Worm (Caenorhabditis elegans) whole organism, L1 larva: ENCODE results near the gene unc-83.

Experiments
- C16A3.4 ChIP-seq: fragments of 150-350 bp; optimal IDR thresholded peaks from 2 replicates; lab custom pipeline; 2014; ENCODE audit warnings: missing biosample characterization, missing genetic modification characterization
- F16B12.6 ChIP-seq: fragments of 150-350 bp; optimal IDR thresholded peaks from 2 replicates; lab custom pipeline; 2014; ENCODE audit warnings: missing biosample characterization, missing genetic modification characterization
- aly-2 ChIP-seq: fragments of 150-350 bp; optimal IDR thresholded peaks from 2 replicates; lab custom pipeline; 2014; ENCODE audit warnings: missing biosample characterization, missing genetic modification characterization
- blmp-1 ChIP-seq: fragments of 150-350 bp; optimal IDR thresholded peaks from 2 replicates; lab custom pipeline; 2014; ENCODE audit warnings: missing biosample characterization, missing genetic modification characterization
- ceh-8 ChIP-seq: fragments of 200-800 bp; sonication (Bioruptor generic); optimal IDR thresholded peaks from 2 replicates; lab custom pipeline; 2018; ENCODE audit warnings: mild to moderate bottlenecking, missing genetic modification characterization, moderate library complexity, missing compliant biosample characterization
- ceh-88 ChIP-seq: fragments of 200-800 bp; sonication (Bioruptor generic); IDR thresholded peaks from 2 replicates; pipeline ENCODE4 v1.3.6; 2022; ENCODE audit warnings: missing genetic modification characterization, missing compliant biosample characterization
- ceh-90 ChIP-seq: sonication (generic microtip); optimal IDR thresholded peaks from 2 replicates; lab custom pipeline; 2016; ENCODE audit warnings: missing genetic modification characterization, missing compliant biosample characterization
- dsc-1 ChIP-seq: sonication (generic microtip); optimal IDR thresholded peaks from 2 replicates; lab custom pipeline; 2016; ENCODE audit warnings: mild to moderate bottlenecking, missing genetic modification characterization, missing compliant biosample characterization
- efl-1 ChIP-seq, 4 experiments: fragments of 150-350 bp; optimal IDR thresholded peaks in 3 of 4; peaks in 1 of 4; 1 replicate in 1 of 4; 2 replicates in 3 of 4; lab custom pipeline; 2014; ENCODE audit warnings: missing biosample characterization in 2 of 4, missing genetic modification characterization in 2 of 4, missing genetic modification reagents in 2 of 4
- efl-3 ChIP-seq: fragments of 200-800 bp; sonication (Bioruptor generic); optimal IDR thresholded peaks from 2 replicates; lab custom pipeline; 2018; ENCODE audit warnings: mild to moderate bottlenecking, missing genetic modification characterization, missing compliant biosample characterization
- elt-2 ChIP-seq: sonication (generic microtip); optimal IDR thresholded peaks from 2 replicates; lab custom pipeline; 2016; ENCODE audit warnings: missing genetic modification characterization, mild to moderate bottlenecking, inconsistent platforms, missing compliant biosample characterization, missing genetic modification reagents
- elt-3 ChIP-seq, 6 experiments: fragments of 150-350 bp in 1 of 6; sonication (generic microtip); optimal IDR thresholded peaks; 2 replicates each; lab custom pipeline; 2017 to 2018; ENCODE audit warnings: missing biosample characterization in 6 of 6, missing genetic modification characterization in 6 of 6, inconsistent platforms in 1 of 6
- ets-5 ChIP-seq: fragments of 200-800 bp; sonication (Bioruptor generic); IDR thresholded peaks from 2 replicates; pipeline ENCODE4 v1.3.6; 2022; ENCODE audit warnings: missing genetic modification characterization, missing compliant biosample characterization
- fkh-8 ChIP-seq: sonication (generic microtip); optimal IDR thresholded peaks from 2 replicates; lab custom pipeline; 2016; ENCODE audit warnings: mild to moderate bottlenecking, missing genetic modification characterization, missing compliant biosample characterization
- fos-1 ChIP-seq: fragments of 150-350 bp; optimal IDR thresholded peaks from 2 replicates; lab custom pipeline; 2014; ENCODE audit warnings: missing biosample characterization, missing genetic modification characterization
- hlh-17 ChIP-seq: fragments of 200-800 bp; sonication (Bioruptor generic); optimal IDR thresholded peaks from 2 replicates; lab custom pipeline; 2018; ENCODE audit warnings: missing genetic modification characterization, mild to moderate bottlenecking, missing compliant biosample characterization, moderate library complexity, borderline replicate concordance
- hlh-4 ChIP-seq: sonication (generic microtip); optimal IDR thresholded peaks from 2 replicates; lab custom pipeline; 2016; ENCODE audit warnings: mild to moderate bottlenecking, missing genetic modification characterization, missing compliant biosample characterization
- hpl-2 ChIP-seq: fragments of 150-350 bp; optimal IDR thresholded peaks from 2 replicates; lab custom pipeline; 2014; ENCODE audit warnings: missing biosample characterization, missing genetic modification reagents, missing genetic modification characterization
- jun-1 ChIP-seq: fragments of 150-350 bp; optimal IDR thresholded peaks from 2 replicates; lab custom pipeline; 2014; ENCODE audit warnings: missing biosample characterization, missing genetic modification reagents, missing genetic modification characterization
- lin-14 ChIP-seq: fragments of 200-800 bp; sonication (Bioruptor generic); optimal IDR thresholded peaks from 2 replicates; lab custom pipeline; 2018; ENCODE audit warnings: mild to moderate bottlenecking, missing genetic modification characterization, moderate library complexity, missing compliant biosample characterization
- lin-35 ChIP-seq, 2 experiments: fragments of 150-350 bp; optimal IDR thresholded peaks; 2 replicates each; lab custom pipeline; 2014; ENCODE audit warnings: missing biosample characterization in 2 of 2, missing genetic modification characterization in 2 of 2, missing genetic modification reagents in 2 of 2
- lin-39 ChIP-seq: fragments of 150-350 bp; optimal IDR thresholded peaks from 2 replicates; lab custom pipeline; 2014; ENCODE audit warnings: missing biosample characterization, missing genetic modification reagents, missing genetic modification characterization
- lsy-2 ChIP-seq, 2 experiments: fragments of 150-350 bp; optimal IDR thresholded peaks; 2 replicates each; lab custom pipeline; 2014; ENCODE audit warnings: missing biosample characterization in 2 of 2, missing genetic modification characterization in 2 of 2
- mab-9 ChIP-seq: fragments of 200-800 bp; sonication (Bioruptor generic); IDR thresholded peaks from 2 replicates; pipeline ENCODE4 v1.3.6; 2022; ENCODE audit warnings: missing genetic modification reagents, missing genetic modification characterization, missing compliant biosample characterization
- mef-2 ChIP-seq: fragments of 150-350 bp; optimal IDR thresholded peaks from 2 replicates; lab custom pipeline; 2014; ENCODE audit warnings: missing biosample characterization, missing genetic modification characterization
- nhr-12 ChIP-seq: sonication (generic microtip); optimal IDR thresholded peaks from 2 replicates; lab custom pipeline; 2017; ENCODE audit warnings: missing biosample characterization, missing genetic modification characterization
- nhr-19 ChIP-seq: fragments of 200-800 bp; sonication (Bioruptor generic); conservative IDR thresholded peaks from 2 replicates; pipeline ENCODE4 v1.3.6; 2022; ENCODE audit warnings: missing genetic modification characterization, missing compliant biosample characterization
- nhr-237 ChIP-seq: fragments of 150-350 bp; optimal IDR thresholded peaks from 2 replicates; lab custom pipeline; 2014; ENCODE audit warnings: missing biosample characterization, missing genetic modification characterization
- nhr-47 ChIP-seq: sonication (generic microtip); optimal IDR thresholded peaks from 2 replicates; lab custom pipeline; 2016; ENCODE audit warnings: mild to moderate bottlenecking, missing genetic modification characterization, moderate library complexity, missing compliant biosample characterization
- nhr-84 ChIP-seq: sonication (generic microtip); optimal IDR thresholded peaks from 2 replicates; lab custom pipeline; 2017; ENCODE audit warnings: missing biosample characterization, missing genetic modification characterization
- nhr-85 ChIP-seq: sonication (generic microtip); peaks from one replicate; lab custom pipeline; 2016; ENCODE audit warnings: missing genetic modification characterization, inconsistent platforms, missing compliant biosample characterization
- nhr-90 ChIP-seq: sonication (generic microtip); optimal IDR thresholded peaks from 2 replicates; lab custom pipeline; 2016; ENCODE audit warnings: mild to moderate bottlenecking, missing genetic modification characterization, missing compliant biosample characterization; ENCODE audit not compliant: poor library complexity
- snpc-4 ChIP-seq: fragments of 150-350 bp; optimal IDR thresholded peaks from 2 replicates; lab custom pipeline; 2014; ENCODE audit warnings: missing biosample characterization, missing genetic modification characterization
- snu-23 ChIP-seq: sonication (generic microtip); optimal IDR thresholded peaks from 2 replicates; lab custom pipeline; 2016; ENCODE audit warnings: missing genetic modification characterization, missing compliant biosample characterization
- sox-4 ChIP-seq: sonication (generic microtip); optimal IDR thresholded peaks from 2 replicates; lab custom pipeline; 2016; ENCODE audit warnings: missing genetic modification characterization, missing compliant biosample characterization
- swsn-7 ChIP-seq: sonication (generic microtip); optimal IDR thresholded peaks from 2 replicates; lab custom pipeline; 2016; ENCODE audit warnings: missing genetic modification characterization, missing compliant biosample characterization
- tbx-2 ChIP-seq: sonication (generic microtip); optimal IDR thresholded peaks from 2 replicates; lab custom pipeline; 2016; ENCODE audit warnings: missing genetic modification characterization, missing compliant biosample characterization
- unc-98 ChIP-seq: fragments of 200-800 bp; sonication (Bioruptor generic); IDR thresholded peaks from 2 replicates; pipeline ENCODE4 v1.3.6; 2022; ENCODE audit warnings: missing genetic modification characterization, missing compliant biosample characterization
- vab-15 ChIP-seq: sonication (generic microtip); optimal IDR thresholded peaks from 2 replicates; lab custom pipeline; 2017; ENCODE audit warnings: missing genotype, mild to moderate bottlenecking, missing genetic modification characterization, missing compliant biosample characterization
- xbp-1 ChIP-seq: sonication (generic microtip); optimal IDR thresholded peaks from 2 replicates; lab custom pipeline; 2016; ENCODE audit warnings: missing genetic modification characterization, missing compliant biosample characterization
- ztf-4 ChIP-seq: fragments of 150-350 bp; optimal IDR thresholded peaks from 2 replicates; lab custom pipeline; 2014; ENCODE audit warnings: missing biosample characterization, missing genetic modification characterization

unc-83 gene

ce11 chrV:6510622-6511021 lies 45.8 kb downstream of the unc-83 start:
- TF ChIP-seq efl-3 (GFP tag; lab: Kevin White, UChicago) (no peak), nhr-84 (tag; lab: Kevin White, UChicago) (no peak), lsy-2 (tag; optimal IDR thresholded peaks at IDR 0.05; lab: Kevin White, UChicago) (peak in 1 of 2 experiments; percentile 50)

- no peak for TF ChIP-seq nhr-237
- TF ChIP-seq blmp-1 (tag; lab: Kevin White, UChicago), result no peak
- no peak for TF ChIP-seq mef-2 (tag; lab: Kevin White, UChicago)
- TF ChIP-seq efl-1 (optimal IDR thresholded peaks at IDR 0.05; lab: Kevin White, UChicago), result no peak
- peak in 1 of 2 experiments; percentile 24 for TF ChIP-seq efl-1 (GFP tag; optimal IDR thresholded peaks at IDR 0.05 in 1 of 2; lab: Kevin White, UChicago)
- TF ChIP-seq nhr-85 (tag; lab: Kevin White, UChicago), result no peak
- no peak for TF ChIP-seq fkh-8 (tag; lab: Kevin White, UChicago)
- peak in 1 of 6 experiments; percentile 23 for TF ChIP-seq elt-3 (tag; optimal IDR thresholded peaks at IDR 0.05; lab: Kevin White, UChicago)
- TF ChIP-seq, all 84 proteins: peak for 2
These were observed 46.3 kb downstream of the unc-83 start, which contains the start of gene ubh-1 for ce11 chrV:6511121-6511520. Gene ubh-1, minus strand, starts transcription at chrV:6511409.

- TF ChIP-seq elt-3 (tag; optimal IDR thresholded peaks at IDR 0.05; lab: Kevin White, UChicago) (peak in 1 of 6 experiments; percentile 32), blmp-1 (tag; lab: Kevin White, UChicago) (peak; percentile 94), hlh-4 (tag; lab: Kevin White, UChicago) (no peak), aly-2 (tag; lab: Kevin White, UChicago) (no peak), nhr-90 (tag; lab: Kevin White, UChicago) (peak; percentile 19), lin-14 (GFP tag; lab: Kevin White, UChicago) (peak; percentile 72), xbp-1 (tag; lab: Kevin White, UChicago) (peak; percentile 22), unc-98 (no peak), efl-1 (optimal IDR thresholded peaks at IDR 0.05; lab: Kevin White, UChicago) (no peak), efl-1 (GFP tag; optimal IDR thresholded peaks at IDR 0.05 in 1 of 2; lab: Kevin White, UChicago) (peak in 1 of 2 experiments; percentile 59)
- TF ChIP-seq, all 84 proteins: peak for 6
These were observed 48.5 kb downstream of the unc-83 start for ce11 chrV:6513356-6513755.

ce11 chrV:6513786-6514430 lies 49.0 kb downstream of the unc-83 start:
- TF ChIP-seq F16B12.6 (tag; lab: Kevin White, UChicago) (no peak), nhr-85 (tag; lab: Kevin White, UChicago) (peak; percentile 6), elt-3 (tag; optimal IDR thresholded peaks at IDR 0.05; lab: Kevin White, UChicago) (peak in 1 of 6 experiments; percentile 4), blmp-1 (tag; lab: Kevin White, UChicago) (peak; percentile 70)

ce11 chrV:6514887-6515324 lies 50.0 kb downstream of the unc-83 start, which contains the start of gene dpy-11:
Gene dpy-11, minus strand, starts transcription at chrV:6515240.
- TF ChIP-seq swsn-7 (tag; lab: Kevin White, UChicago) (peak; percentile 24), nhr-90 (tag; lab: Kevin White, UChicago) (peak; percentile 44), hpl-2 (no peak), sox-4 (tag; lab: Kevin White, UChicago) (no peak), vab-15 (no peak), nhr-12 (tag; lab: Kevin White, UChicago) (no peak), ztf-4 (tag; lab: Kevin White, UChicago) (peak; percentile 60), xbp-1 (tag; lab: Kevin White, UChicago) (no peak), jun-1 (tag; lab: Kevin White, UChicago) (no peak), C16A3.4 (tag; lab: Kevin White, UChicago) (no peak), mab-9 (GFP tag; lab: Robert Waterston, UW) (no peak), elt-2 (tag; lab: Kevin White, UChicago) (no peak), fos-1 (no peak), nhr-47 (tag; lab: Kevin White, UChicago) (peak; percentile 13), lin-14 (GFP tag; lab: Kevin White, UChicago) (peak; percentile 39), ceh-90 (tag; lab: Kevin White, UChicago) (no peak), efl-1 (optimal IDR thresholded peaks at IDR 0.05; lab: Kevin White, UChicago) (no peak), efl-1 (GFP tag; optimal IDR thresholded peaks at IDR 0.05 in 1 of 2; lab: Kevin White, UChicago) (peak in 1 of 2 experiments; percentile 89), nhr-19 (peak; percentile 44; the same call in 1 of the 2 replicates), lin-39 (tag; lab: Kevin White, UChicago) (no peak), ceh-8 (GFP tag; lab: Kevin White, UChicago) (no peak), snu-23 (peak; percentile 65), hlh-17 (no peak), ets-5 (no peak), lin-35 (GFP tag; optimal IDR thresholded peaks at IDR 0.05; lab: Kevin White, UChicago) (peak in 1 of 2 experiments; percentile 12), tbx-2 (tag; lab: Kevin White, UChicago) (no peak), aly-2 (tag; lab: Kevin White, UChicago) (peak; percentile 77), ceh-88 (GFP tag; lab: Robert Waterston, UW) (no peak), snpc-4 (tag; lab: Kevin White, UChicago) (no peak), dsc-1 (tag; lab: Kevin White, UChicago) (no peak)
